Fruit fly (Drosophila melanogaster): ENCODE measurements around the gene CG13255.

CG13255 gene

dm6 chr3L:20797379-20797778 lies 39.9 kb upstream of the CG13255 start (continued):
- TF ChIP-seq ewg (GFP tag; optimal IDR thresholded peaks at IDR 0.05) (no peak), CG6175 (GFP tag; IDR thresholded peaks at IDR 0.05) (0 out of 3 replicates have a peak, but pooled peaks have one; percentile 20), lov (optimal IDR thresholded peaks at IDR 0.05) (no peak), lov (GFP tag; IDR thresholded peaks at IDR 0.05) (no peak), CG1792 (GFP tag; optimal IDR thresholded peaks at IDR 0.05) (no peak), CG13624 (GFP tag; optimal IDR thresholded peaks at IDR 0.05) (no peak), nerfin-2 (GFP tag; IDR thresholded peaks at IDR 0.05; ENCODE audit: partially characterized antibody) (no peak), CG7556 (GFP tag; optimal IDR thresholded peaks at IDR 0.05) (no peak), pfk (GFP tag; optimal IDR thresholded peaks at IDR 0.05) (no peak), Rfx (GFP tag; IDR thresholded peaks at IDR 0.05) (no peak), Lhr (GFP tag; optimal IDR thresholded peaks at IDR 0.05) (no peak), sens (GFP tag) (peak; percentile 11), Ets65A (GFP tag) (peak; percentile 93), CG12659 (GFP tag; optimal IDR thresholded peaks at IDR 0.05) (no peak)

dm6 chr3L:20798325-20798846 lies 38.9 kb upstream of the CG13255 start, which contains the start of the genes CG3698 and tzn:
Gene CG3698 (minus strand): TSS chr3L:20798375.
Gene tzn (plus strand): TSS chr3L:20798645.
- TF ChIP-seq CG17385 (GFP tag; optimal IDR thresholded peaks at IDR 0.05): peak; percentile 89
- no peak for TF ChIP-seq tap (tag; optimal IDR thresholded peaks at IDR 0.05)
- TF ChIP-seq CG8478 (optimal IDR thresholded peaks at IDR 0.05): no peak
- TF ChIP-seq CG9876 (GFP tag; optimal IDR thresholded peaks at IDR 0.05): peak; percentile 95
- TF ChIP-seq Dfd (GFP tag; optimal IDR thresholded peaks at IDR 0.05): no peak
- TF ChIP-seq CG8765 (GFP tag; IDR thresholded peaks at IDR 0.05): peak; percentile 82
- TF ChIP-seq run (tag; optimal IDR thresholded peaks at IDR 0.05): peak; percentile 60
- peak; percentile 86 for TF ChIP-seq ham (GFP tag; IDR thresholded peaks at IDR 0.05)
- no peak for TF ChIP-seq vnd (GFP tag; IDR thresholded peaks at IDR 0.05; ENCODE audit: partially characterized antibody)
- no peak for TF ChIP-seq Lpt (GFP tag; optimal IDR thresholded peaks at IDR 0.05)
- TF ChIP-seq CG33213 (GFP tag; optimal IDR thresholded peaks at IDR 0.05): peak; percentile 95
- no peak for TF ChIP-seq CG13894 (tag; optimal IDR thresholded peaks at IDR 0.05)
- TF ChIP-seq Vsx1 (GFP tag; optimal IDR thresholded peaks at IDR 0.05): no peak
- TF ChIP-seq croc (GFP tag; conservative IDR thresholded peaks at IDR 0.05): peak; percentile 85
- TF ChIP-seq CG7745 (tag; optimal IDR thresholded peaks at IDR 0.05): no peak
- TF ChIP-seq dm (GFP tag; optimal IDR thresholded peaks at IDR 0.05): peak; percentile 85
- TF ChIP-seq ind (GFP tag; optimal IDR thresholded peaks at IDR 0.05): peak; percentile 86
- peak; percentile 67 for TF ChIP-seq CG18476 (GFP tag; optimal IDR thresholded peaks at IDR 0.05)
- no peak for TF ChIP-seq Deaf1 (tag; optimal IDR thresholded peaks at IDR 0.05)
- peak; percentile 94 for TF ChIP-seq ttk (GFP tag; IDR thresholded peaks at IDR 0.05)
- TF ChIP-seq scrt (GFP tag; optimal IDR thresholded peaks at IDR 0.05): no peak
- TF ChIP-seq CG1647 (GFP tag; optimal IDR thresholded peaks at IDR 0.05): peak; percentile 71
- peak; percentile 88 for TF ChIP-seq CG4707 (GFP tag; optimal IDR thresholded peaks at IDR 0.05)
- peak; percentile 55; the same call in 1 of the 3 replicates for TF ChIP-seq z (GFP tag; IDR thresholded peaks at IDR 0.05)
- peak; percentile 94 for TF ChIP-seq CG13296 (GFP tag; optimal IDR thresholded peaks at IDR 0.05)
- peak; percentile 98 for TF ChIP-seq caup (GFP tag; optimal IDR thresholded peaks at IDR 0.05; ENCODE audit: severe bottlenecking)
- peak; percentile 91 for TF ChIP-seq nmo (GFP tag; optimal IDR thresholded peaks at IDR 0.05)
- TF ChIP-seq CG8924 (tag; optimal IDR thresholded peaks at IDR 0.05): peak; percentile 78
- TF ChIP-seq yki (optimal IDR thresholded peaks at IDR 0.05): no peak
- TF ChIP-seq CG31441 (GFP tag; IDR thresholded peaks at IDR 0.05): no peak; the same call in 1 of the 2 replicates
- TF ChIP-seq CG15696 (tag; optimal IDR thresholded peaks at IDR 0.05): peak; percentile 72
- TF ChIP-seq fd64A (GFP tag; optimal IDR thresholded peaks at IDR 0.05): peak; percentile 85
- peak; percentile 89 for TF ChIP-seq CG10431 (GFP tag; optimal IDR thresholded peaks at IDR 0.05)
- peak; percentile 84 for TF ChIP-seq rib (GFP tag; IDR thresholded peaks at IDR 0.05)
- peak; percentile 85 for TF ChIP-seq toy (GFP tag; IDR thresholded peaks at IDR 0.05)
- no peak for TF ChIP-seq Tbp (GFP tag; optimal IDR thresholded peaks at IDR 0.05)
- TF ChIP-seq CG1529 (GFP tag; optimal IDR thresholded peaks at IDR 0.05): peak; percentile 88
- no peak for TF ChIP-seq pros (GFP tag; optimal IDR thresholded peaks at IDR 0.05)

All from whole organism, embryonic.